Worm (Caenorhabditis elegans): ENCODE results near the gene stg-1.

DNA sequence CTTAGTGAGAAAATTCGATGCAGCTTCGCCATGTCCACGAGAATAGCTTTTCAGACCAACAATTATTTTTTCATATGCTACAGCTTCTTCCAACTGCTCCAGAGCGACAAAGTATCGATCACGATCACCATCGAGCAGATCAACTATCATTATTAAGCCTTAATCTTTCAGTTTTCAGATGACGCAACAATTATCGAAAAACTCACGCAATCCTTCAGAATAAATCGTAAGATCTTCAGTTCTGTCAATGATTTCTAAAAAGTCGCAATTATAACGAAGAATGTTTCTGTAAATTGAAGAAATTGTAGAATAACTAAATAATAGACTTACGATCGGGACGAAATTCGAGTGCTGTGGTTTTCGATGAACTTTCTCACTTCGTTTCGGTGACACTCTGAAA is 42.8 kb upstream of the stg-1 start:
- TF ChIP-seq lin-14 (GFP tag; optimal IDR thresholded peaks at IDR 0.05) (no peak), nhr-76 (tag; optimal IDR thresholded peaks at IDR 0.05) (no peak), mdl-1 (tag; optimal IDR thresholded peaks at IDR 0.05) (no peak), lin-39 (tag; optimal IDR thresholded peaks at IDR 0.05) (no peak), ceh-63 (GFP tag; optimal IDR thresholded peaks at IDR 0.05) (no peak), pag-3 (tag; optimal IDR thresholded peaks at IDR 0.05; ENCODE audit: borderline replicate concordance, insufficient read depth) (no peak), nhr-12 (tag; optimal IDR thresholded peaks at IDR 0.05) (no peak), nhr-19 (GFP tag; conservative IDR thresholded peaks at IDR 0.05) (no peak), hpl-2 (GFP tag; optimal IDR thresholded peaks at IDR 0.05) (no peak), unc-130 (tag; optimal IDR thresholded peaks at IDR 0.05) (no peak)

All from whole organism, L1 larva.